Worm (Caenorhabditis elegans): Measurements from ENCODE around the gene srd-10.

DNA sequence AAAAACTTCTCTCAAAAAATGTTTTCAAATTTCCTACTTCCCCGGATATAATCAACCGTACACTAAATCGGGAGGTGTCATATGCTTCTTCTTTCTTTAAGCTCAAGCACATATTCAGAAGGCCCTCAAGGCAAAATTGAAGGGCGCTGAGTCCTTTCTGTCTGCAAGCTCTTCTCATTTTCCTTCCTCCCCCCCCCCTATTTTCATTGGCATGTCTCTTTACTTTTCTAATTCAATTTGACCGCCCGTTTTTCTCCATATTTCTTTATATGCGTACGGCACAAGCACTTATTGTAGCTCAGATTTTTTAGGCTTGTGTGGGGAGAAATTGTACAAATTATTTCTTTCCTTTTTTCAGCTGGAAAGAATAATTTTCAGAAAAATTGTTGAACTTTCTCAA, 19.3 kb upstream of the srd-10 start:
- no peak for TF ChIP-seq ceh-13 (GFP tag; optimal IDR thresholded peaks at IDR 0.05)
- no peak for TF ChIP-seq tbx-11 (GFP tag; IDR thresholded peaks at IDR 0.05)
- TF ChIP-seq ama-1 (optimal IDR thresholded peaks at IDR 0.05): no peak

All from whole organism, early embryonic.